Fruit fly (Drosophila melanogaster) whole organism, embryonic: Measurements from ENCODE around the gene Nse4.

Experiments
- Abd-B ChIP-seq: fragments of 200-800 bp; sonication (Bioruptor generic); optimal IDR thresholded peaks from 2 replicates; lab custom pipeline; 2018; ENCODE audit warnings: missing biosample characterization, mild to moderate bottlenecking, missing genetic modification characterization, moderate library complexity
- Atf3 ChIP-seq: fragments of 200-800 bp; sonication (Bioruptor generic); optimal IDR thresholded peaks from 3 replicates; lab custom pipeline; 2016; ENCODE audit warnings: missing biosample characterization, missing genetic modification characterization
- CG10543 ChIP-seq: fragments of 200-800 bp; sonication (Bioruptor generic); optimal IDR thresholded peaks from 3 replicates; lab custom pipeline; 2017; ENCODE audit warnings: missing biosample characterization, mild to moderate bottlenecking, missing genetic modification characterization, moderate library complexity
- CG10654 ChIP-seq: fragments of 200-800 bp; sonication (Bioruptor generic); optimal IDR thresholded peaks from 2 replicates; lab custom pipeline; 2016; ENCODE audit warnings: missing biosample characterization, missing genetic modification characterization
- CG11085 ChIP-seq: fragments of 200-800 bp; sonication (Bioruptor generic); IDR thresholded peaks from 2 replicates; pipeline ENCODE4 v1.3.6; 2022; ENCODE audit warnings: missing biosample characterization, missing genetic modification characterization
- CG12942 ChIP-seq: fragments of 200-800 bp; sonication (Bioruptor generic); optimal IDR thresholded peaks from 3 replicates; lab custom pipeline; 2016; ENCODE audit warnings: missing biosample characterization, missing genetic modification characterization
- CG13123 ChIP-seq: fragments of 200-800 bp; sonication (Bioruptor generic); optimal IDR thresholded peaks from 2 replicates; lab custom pipeline; 2016; ENCODE audit warnings: missing biosample characterization, missing genetic modification characterization
- CG13894 ChIP-seq: fragments of 200-800 bp; sonication (Bioruptor generic); optimal IDR thresholded peaks from 3 replicates; lab custom pipeline; 2018; ENCODE audit warnings: missing biosample characterization, mild to moderate bottlenecking, missing genetic modification characterization, moderate library complexity
- CG18011 ChIP-seq: fragments of 200-800 bp; sonication (Bioruptor generic); optimal IDR thresholded peaks from 2 replicates; lab custom pipeline; 2017; ENCODE audit warnings: missing biosample characterization, missing genetic modification characterization, mild to moderate bottlenecking, moderate library complexity, missing genotype
- CG18619 ChIP-seq: fragments of 200-800 bp; sonication (Bioruptor generic); optimal IDR thresholded peaks from 3 replicates; lab custom pipeline; 2017; ENCODE audit warnings: missing biosample characterization, mild to moderate bottlenecking, missing genetic modification characterization
- CG2129 ChIP-seq: fragments of 200-800 bp; sonication (Bioruptor generic); IDR thresholded peaks from 2 replicates; pipeline ENCODE4 v1.3.6; 2022; ENCODE audit warnings: missing biosample characterization, missing genetic modification characterization; ENCODE audit not compliant: partially characterized antibody
- CG32532 ChIP-seq: fragments of 200-800 bp; sonication (Bioruptor generic); IDR thresholded peaks from 2 replicates; pipeline ENCODE4 v1.3.6; 2022; ENCODE audit warnings: missing biosample characterization, missing genetic modification characterization
- CG32767 ChIP-seq: fragments of 200-800 bp; sonication (Bioruptor generic); IDR thresholded peaks from 2 replicates; pipeline ENCODE4 v1.3.6; 2022; ENCODE audit warnings: missing biosample characterization, missing genetic modification characterization
- CG3847 ChIP-seq: fragments of 200-800 bp; sonication (Bioruptor generic); IDR thresholded peaks from 2 replicates; pipeline ENCODE4 v1.3.6; 2022; ENCODE audit warnings: missing biosample characterization, missing genetic modification characterization
- CG9817 ChIP-seq: fragments of 200-800 bp; sonication (Bioruptor generic); optimal IDR thresholded peaks from 2 replicates; lab custom pipeline; 2018; ENCODE audit warnings: missing biosample characterization, mild to moderate bottlenecking, missing genetic modification characterization, moderate library complexity
- CG9932 ChIP-seq: fragments of 200-800 bp; sonication (Bioruptor generic); IDR thresholded peaks from 2 replicates; pipeline ENCODE4 v1.3.6; 2022; ENCODE audit warnings: missing biosample characterization, missing genetic modification characterization
- CoRest ChIP-seq: fragments of 200-800 bp; sonication (Bioruptor generic); optimal IDR thresholded peaks from 3 replicates; lab custom pipeline; 2018; ENCODE audit warnings: missing biosample characterization, mild to moderate bottlenecking, missing genetic modification characterization, moderate library complexity
- CrebB ChIP-seq: fragments of 200-800 bp; sonication (Bioruptor generic); optimal IDR thresholded peaks from 3 replicates; lab custom pipeline; 2018; ENCODE audit warnings: missing biosample characterization, mild to moderate bottlenecking, missing genetic modification characterization
- Dad ChIP-seq: fragments of 200-800 bp; sonication (Bioruptor generic); optimal IDR thresholded peaks from 3 replicates; lab custom pipeline; 2016; ENCODE audit warnings: missing biosample characterization, missing genetic modification characterization
- Deaf1 ChIP-seq: fragments of 200-800 bp; optimal IDR thresholded peaks from 3 replicates; lab custom pipeline; 2019; ENCODE audit warnings: missing biosample characterization, mild to moderate bottlenecking, missing genetic modification characterization, moderate library complexity
- H15 ChIP-seq: fragments of 200-800 bp; sonication (Bioruptor generic); IDR thresholded peaks from 3 replicates; pipeline ENCODE4 v1.3.6; 2022; ENCODE audit warnings: missing biosample characterization, missing genetic modification characterization
- Hmx ChIP-seq: fragments of 200-800 bp; sonication (Bioruptor generic); optimal IDR thresholded peaks from 2 replicates; lab custom pipeline; 2016; ENCODE audit warnings: missing biosample characterization, missing genetic modification characterization
- Hr51 ChIP-seq, 2 experiments: fragments of 200-800 bp; sonication (Bioruptor generic); optimal IDR thresholded peaks; 2 replicates in 1 of 2; 3 replicates in 1 of 2; lab custom pipeline; 2016 to 2018; ENCODE audit warnings: missing biosample characterization in 2 of 2, missing genetic modification characterization in 2 of 2, mild to moderate bottlenecking in 1 of 2, moderate library complexity in 1 of 2
- NC2α ChIP-seq: fragments of 200-800 bp; sonication (Bioruptor generic); optimal IDR thresholded peaks from 2 replicates; lab custom pipeline; 2016; ENCODE audit warnings: missing biosample characterization, missing genetic modification characterization
- Pdp1 ChIP-seq, 2 experiments: fragments of 200-800 bp; sonication (Bioruptor generic); optimal IDR thresholded peaks; 3 replicates each; lab custom pipeline; 2016; ENCODE audit warnings: missing biosample characterization in 2 of 2, missing genetic modification characterization in 2 of 2, mild to moderate bottlenecking in 1 of 2, moderate library complexity in 1 of 2
- Poxn ChIP-seq: fragments of 200-800 bp; sonication (Bioruptor generic); IDR thresholded peaks from 2 replicates; pipeline ENCODE4 v1.3.6; 2022; ENCODE audit warnings: missing biosample characterization, missing genetic modification characterization
- Sox100B ChIP-seq: fragments of 200-800 bp; sonication (Bioruptor generic); optimal IDR thresholded peaks from 3 replicates; lab custom pipeline; 2018; ENCODE audit warnings: missing biosample characterization, mild to moderate bottlenecking, missing genetic modification characterization
- Spps ChIP-seq: fragments of 200-800 bp; sonication (Bioruptor generic); optimal IDR thresholded peaks from 2 replicates; lab custom pipeline; 2018; ENCODE audit warnings: missing biosample characterization, mild to moderate bottlenecking, missing genetic modification characterization
- Vsx1 ChIP-seq: fragments of 200-800 bp; sonication (Bioruptor generic); optimal IDR thresholded peaks from 2 replicates; lab custom pipeline; 2017; ENCODE audit warnings: missing biosample characterization, mild to moderate bottlenecking, missing genetic modification characterization, missing genetic modification reagents
- ash1 ChIP-seq: fragments of 200-800 bp; sonication (Bioruptor generic); optimal IDR thresholded peaks from 2 replicates; lab custom pipeline; 2018; ENCODE audit warnings: missing biosample characterization, mild to moderate bottlenecking, missing genetic modification characterization
- bcd ChIP-seq: fragments of 200-800 bp; sonication (Bioruptor generic); optimal IDR thresholded peaks from 2 replicates; lab custom pipeline; 2017; ENCODE audit warnings: missing biosample characterization, mild to moderate bottlenecking, missing genetic modification characterization
- ci ChIP-seq: fragments of 200-800 bp; sonication (Bioruptor generic); IDR thresholded peaks from 3 replicates; pipeline ENCODE4 v1.3.6; 2022; ENCODE audit warnings: missing biosample characterization, missing genetic modification characterization
- exex ChIP-seq: fragments of 200-800 bp; sonication (Bioruptor generic); optimal IDR thresholded peaks from 4 replicates; lab custom pipeline; 2018; ENCODE audit warnings: missing biosample characterization, mild to moderate bottlenecking, missing genetic modification characterization, moderate library complexity
- fd64A ChIP-seq: fragments of 200-800 bp; sonication (Bioruptor generic); optimal IDR thresholded peaks from 3 replicates; lab custom pipeline; 2018; ENCODE audit warnings: missing biosample characterization, mild to moderate bottlenecking, missing genetic modification characterization
- jigr1 ChIP-seq: fragments of 200-800 bp; sonication (Bioruptor generic); IDR thresholded peaks from 3 replicates; pipeline ENCODE4 v1.3.6; 2022; ENCODE audit warnings: missing biosample characterization, missing genetic modification characterization
- lbe ChIP-seq: fragments of 200-800 bp; sonication (Bioruptor generic); optimal IDR thresholded peaks from 2 replicates; lab custom pipeline; 2016; ENCODE audit warnings: missing biosample characterization, mild to moderate bottlenecking, missing genetic modification characterization
- luna ChIP-seq: fragments of 200-800 bp; sonication (Bioruptor generic); optimal IDR thresholded peaks from 2 replicates; lab custom pipeline; 2016; ENCODE audit warnings: missing biosample characterization, missing genetic modification characterization
- nau ChIP-seq: fragments of 200-800 bp; sonication (Bioruptor generic); optimal IDR thresholded peaks from 3 replicates; lab custom pipeline; 2017; ENCODE audit warnings: missing biosample characterization, mild to moderate bottlenecking, missing genetic modification characterization, missing genetic modification reagents
- nerfin-1 ChIP-seq: fragments of 200-800 bp; sonication (Bioruptor generic); optimal IDR thresholded peaks from 3 replicates; lab custom pipeline; 2019; ENCODE audit warnings: missing biosample characterization, mild to moderate bottlenecking, missing genetic modification characterization, moderate library complexity
- pan ChIP-seq, 4 experiments: fragments of >200 bp in 3 of 4; fragments of 200-800 bp in 1 of 4; sonication (Bioruptor generic) in 1 of 4; optimal IDR thresholded peaks in 3 of 4; IDR thresholded peaks in 1 of 4; 2 replicates each; pipeline versions ENCODE4 v1.3.6 to Lab custom; 2017 to 2022; ENCODE audit warnings: missing biosample characterization in 2 of 4, missing genetic modification characterization in 2 of 4, mixed read lengths in 1 of 4
- pita ChIP-seq: fragments of 200-800 bp; sonication (Bioruptor generic); optimal IDR thresholded peaks from 2 replicates; lab custom pipeline; 2017; ENCODE audit warnings: missing biosample characterization, mild to moderate bottlenecking, missing genetic modification characterization
- sc ChIP-seq, 3 experiments: fragments of >200 bp in 2 of 3; fragments of 200-800 bp in 1 of 3; sonication (Bioruptor generic) in 1 of 3; optimal IDR thresholded peaks; 2 replicates in 2 of 3; 3 replicates in 1 of 3; lab custom pipeline; 2017; ENCODE audit warnings: mild to moderate bottlenecking in 1 of 3, missing biosample characterization in 1 of 3, missing genetic modification characterization in 1 of 3, missing genetic modification reagents in 1 of 3
- sd ChIP-seq: fragments of 200-800 bp; sonication (Bioruptor generic); optimal IDR thresholded peaks from 3 replicates; lab custom pipeline; 2018; ENCODE audit warnings: missing biosample characterization, mild to moderate bottlenecking, missing genetic modification characterization, moderate library complexity
- seq ChIP-seq: fragments of 200-800 bp; sonication (Bioruptor generic); IDR thresholded peaks from 2 replicates; pipeline ENCODE4 v1.3.6; 2022; ENCODE audit warnings: missing biosample characterization, missing genetic modification characterization
- sna ChIP-seq: fragments of 200-800 bp; sonication (Bioruptor generic); IDR thresholded peaks from 2 replicates; pipeline ENCODE4 v1.3.6; 2022; ENCODE audit warnings: missing biosample characterization, missing genetic modification characterization; ENCODE audit not compliant: partially characterized antibody
- tio ChIP-seq: fragments of 200-800 bp; sonication (Bioruptor generic); optimal IDR thresholded peaks from 2 replicates; lab custom pipeline; 2017; ENCODE audit warnings: missing biosample characterization, missing genetic modification characterization, inconsistent platforms
- usp ChIP-seq: fragments of >200 bp; optimal IDR thresholded peaks from 2 replicates; lab custom pipeline; 2017; ENCODE audit warnings: missing biosample characterization, missing genetic modification characterization
- vnd ChIP-seq: fragments of 200-800 bp; sonication (Bioruptor generic); IDR thresholded peaks from 3 replicates; pipeline ENCODE4 v1.3.6; 2022; ENCODE audit warnings: missing biosample characterization, missing genetic modification characterization; ENCODE audit not compliant: partially characterized antibody

Nse4 gene

dm6 chr2L:10430802-10431476 lies 8.3 kb upstream of the Nse4 start, which contains the start of the genes Bug22 and TfIIB (continued):
- TF ChIP-seq Pdp1 (GFP tag; optimal IDR thresholded peaks at IDR 0.05; lab: Kevin White, UChicago), result peak; percentile 57 to 93
- no peak for TF ChIP-seq bcd (GFP tag; lab: Kevin White, UChicago)
- TF ChIP-seq Hr51 (GFP tag; optimal IDR thresholded peaks at IDR 0.05; lab: Kevin White, UChicago), result peak; percentile 75 to 76
- TF ChIP-seq vnd (GFP tag; lab: Robert Waterston, UW), result no peak
- peak; percentile 65 for TF ChIP-seq CG13123 (GFP tag; lab: Kevin White, UChicago)
- TF ChIP-seq Atf3 (GFP tag; lab: Kevin White, UChicago), result peak; percentile 47
- no peak for TF ChIP-seq NC2α
- peak; percentile 50 for TF ChIP-seq CG10654 (GFP tag; lab: Kevin White, UChicago)
- TF ChIP-seq CG18011 (GFP tag; lab: Kevin White, UChicago), result peak; percentile 61
- TF ChIP-seq seq (GFP tag; lab: Robert Waterston, UW), result no peak
- TF ChIP-seq CrebB (tag; lab: Kevin White, UChicago), result peak; percentile 14
- no peak for TF ChIP-seq pan (optimal IDR thresholded peaks at IDR 0.05; lab: Kevin White, UChicago)
- peak in 1 of 2 experiments; percentile 76 for TF ChIP-seq pan (GFP tag; optimal IDR thresholded peaks at IDR 0.05 in 1 of 2, IDR thresholded peaks at IDR 0.05 in 1 of 2)
- peak; percentile 43 for TF ChIP-seq nerfin-1 (tag; lab: Kevin White, UChicago)
- peak; percentile 74 for TF ChIP-seq CG32532 (GFP tag; lab: Robert Waterston, UW)
- peak; percentile 26 for TF ChIP-seq Hmx (GFP tag; lab: Kevin White, UChicago)
- no peak for TF ChIP-seq sc (optimal IDR thresholded peaks at IDR 0.05; lab: Kevin White, UChicago)
- no peak for TF ChIP-seq sc (GFP tag; optimal IDR thresholded peaks at IDR 0.05; lab: Kevin White, UChicago)
- TF ChIP-seq luna, result no peak
- no peak for TF ChIP-seq sd (tag; lab: Kevin White, UChicago)
- TF ChIP-seq fd64A, result no peak
- peak; percentile 76 for TF ChIP-seq CoRest (tag; lab: Kevin White, UChicago)
- peak; percentile 50 for TF ChIP-seq Abd-B (GFP tag; lab: Kevin White, UChicago)
- TF ChIP-seq ash1 (GFP tag; lab: Kevin White, UChicago), result no peak
- TF ChIP-seq CG32767 (GFP tag; lab: Robert Waterston, UW), result no peak
- peak; percentile 3 for TF ChIP-seq nau (GFP tag; lab: Kevin White, UChicago)
- TF ChIP-seq pita (GFP tag; lab: Kevin White, UChicago), result no peak
- TF ChIP-seq CG18619, result peak; percentile 35
- no peak for TF ChIP-seq jigr1 (GFP tag; lab: Robert Waterston, UW)
- peak; percentile 31 for TF ChIP-seq lbe
- TF ChIP-seq Sox100B, result peak; percentile 39
- no peak for TF ChIP-seq Deaf1 (tag; lab: Kevin White, UChicago)
- peak; percentile 73 for TF ChIP-seq CG3847 (GFP tag; lab: Robert Waterston, UW)
- TF ChIP-seq Poxn (GFP tag; lab: Robert Waterston, UW), result no peak
- no peak for TF ChIP-seq CG2129 (GFP tag; lab: Robert Waterston, UW)
- peak; percentile 28 for TF ChIP-seq Spps (tag; lab: Kevin White, UChicago)
- TF ChIP-seq H15, result no peak
- no peak for TF ChIP-seq tio (GFP tag; lab: Kevin White, UChicago)
- peak; percentile 80 for TF ChIP-seq CG10543 (GFP tag; lab: Kevin White, UChicago)
- peak; percentile 80 for TF ChIP-seq CG9932 (GFP tag; lab: Robert Waterston, UW)
- TF ChIP-seq exex (tag; lab: Kevin White, UChicago), result peak; percentile 13
- TF ChIP-seq usp (GFP tag; lab: Kevin White, UChicago), result no peak
- peak; percentile 39 for TF ChIP-seq Dad (GFP tag; lab: Kevin White, UChicago)
- TF ChIP-seq ci (GFP tag; lab: Robert Waterston, UW), result peak; percentile 88
- TF ChIP-seq CG12942, result peak; percentile 71
- 0 out of 2 replicates have a peak, but pooled peaks have one; percentile 44 for TF ChIP-seq CG11085
- TF ChIP-seq Vsx1 (GFP tag; lab: Kevin White, UChicago), result no peak
- no peak for TF ChIP-seq CG9817 (tag; lab: Kevin White, UChicago)
- no peak for TF ChIP-seq CG13894
- TF ChIP-seq sna (GFP tag; lab: Robert Waterston, UW), result no peak
